Fruit fly (Drosophila melanogaster) whole organism, embryonic: ENCODE data around the gene CG33331.

Experiments
- CG4328 ChIP-seq: fragments of 200-800 bp; sonication (Bioruptor generic); optimal IDR thresholded peaks from 3 replicates; lab custom pipeline; 2017; ENCODE audit warnings: missing biosample characterization, missing genetic modification reagents, missing genetic modification characterization

The CG33331 gene

DNA sequence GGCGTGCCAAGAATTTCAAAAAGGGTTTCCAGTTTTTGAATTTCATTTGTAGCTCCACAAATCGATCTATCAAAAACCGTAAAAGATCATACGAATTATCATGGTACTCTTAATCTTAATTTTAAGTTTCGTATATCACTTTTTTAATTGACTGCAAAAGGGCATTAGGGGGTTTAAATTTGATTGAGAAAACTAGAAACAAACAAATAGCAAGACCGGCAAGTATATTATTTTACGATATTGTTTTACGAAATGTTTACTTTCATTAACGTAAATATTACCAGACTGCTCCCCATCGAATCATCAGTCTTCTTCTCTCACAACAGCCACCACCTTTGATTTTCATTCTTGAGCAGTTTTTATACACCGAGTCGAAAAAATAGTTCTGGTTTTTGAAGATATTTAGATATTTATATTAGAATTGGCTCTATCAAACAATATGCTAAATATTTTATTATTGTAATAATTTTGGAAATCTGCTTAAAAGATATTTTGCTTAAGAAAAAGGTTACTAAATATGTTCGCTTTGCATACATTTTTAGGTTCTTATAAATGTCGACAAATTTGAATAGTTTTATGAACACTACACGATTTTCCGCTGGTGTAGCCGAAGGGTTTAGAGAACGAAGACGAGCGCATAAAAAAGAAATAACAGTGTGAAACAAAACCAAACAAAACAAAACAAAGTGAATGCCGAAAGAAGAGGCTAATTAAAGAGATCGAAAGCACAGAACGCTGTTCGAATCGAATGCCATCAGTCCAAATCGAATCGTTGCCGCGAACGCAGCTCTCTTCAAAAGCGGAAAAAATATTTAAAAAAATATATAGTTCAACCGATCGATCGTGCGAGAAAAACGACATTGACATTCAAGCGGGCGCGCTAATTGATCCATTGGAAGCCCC is 31.9 kb downstream of the CG33331 start, which contains the start of gene Sdr (continued):
- TF ChIP-seq CG4328 (GFP tag; lab: Kevin White, UChicago) = no peak
